Fruit fly (Drosophila melanogaster): ENCODE measurements around the gene CG6231.

The CG6231 gene

dm6 chr3R:19656455-19656854 lies 23.9 kb upstream of the CG6231 start:
- TF ChIP-seq Dif (GFP tag; optimal IDR thresholded peaks at IDR 0.05; ENCODE audit: partially characterized antibody) (peak; percentile 12), br (GFP tag; optimal IDR thresholded peaks at IDR 0.05) (no peak), sage (GFP tag; optimal IDR thresholded peaks at IDR 0.05) (no peak), Vsx2 (GFP tag; optimal IDR thresholded peaks at IDR 0.05; ENCODE audit: partially characterized antibody) (peak; percentile 60)

- TF ChIP-seq Rel (GFP tag; optimal IDR thresholded peaks at IDR 0.05) (no peak), Rel (tag; optimal IDR thresholded peaks at IDR 0.05) (no peak), jim (GFP tag; optimal IDR thresholded peaks at IDR 0.05) (no peak), foxo (GFP tag; optimal IDR thresholded peaks at IDR 0.05) (no peak), br (GFP tag; optimal IDR thresholded peaks at IDR 0.05) (no peak), Myc (optimal IDR thresholded peaks at IDR 0.05) (no peak), Vsx2 (GFP tag; optimal IDR thresholded peaks at IDR 0.05; ENCODE audit: partially characterized antibody) (no peak), Abd-B (GFP tag; optimal IDR thresholded peaks at IDR 0.05) (no peak), GATAd (GFP tag; optimal IDR thresholded peaks at IDR 0.05) (no peak), N (GFP tag; optimal IDR thresholded peaks at IDR 0.05) (no peak), ey (GFP tag; optimal IDR thresholded peaks at IDR 0.05) (no peak), sage (GFP tag; optimal IDR thresholded peaks at IDR 0.05) (no peak), Jra (GFP tag; optimal IDR thresholded peaks at IDR 0.05) (no peak), fru (GFP tag; optimal IDR thresholded peaks at IDR 0.05) (no peak), CG32264 (GFP tag; optimal IDR thresholded peaks at IDR 0.05) (no peak), woc (GFP tag; optimal IDR thresholded peaks at IDR 0.05) (no peak)
These were observed 18.2 kb upstream of the CG6231 start, which contains the start of gene CG31219 for dm6 chr3R:19650718-19651117. Gene CG31219, plus strand, starts transcription at chr3R:19651018.

dm6 chr3R:19648289-19648916 lies 15.9 kb upstream of the CG6231 start, which contains the start of the genes CG6195 and CG31220:
Gene CG6195, minus strand, starts transcription at chr3R:19648410.
Gene CG31220, plus strand, starts transcription at chr3R:19648487.
- peak; percentile 28 for TF ChIP-seq Hr83 (GFP tag; optimal IDR thresholded peaks at IDR 0.05; ENCODE audit: poor library complexity, severe bottlenecking)
- no peak for TF ChIP-seq Dif (GFP tag; optimal IDR thresholded peaks at IDR 0.05; ENCODE audit: partially characterized antibody)
- TF ChIP-seq foxo (GFP tag; optimal IDR thresholded peaks at IDR 0.05): peak in 1 of 2 experiments; percentile 32
- peak; percentile 49 for TF ChIP-seq br (GFP tag; optimal IDR thresholded peaks at IDR 0.05)
- TF ChIP-seq HLH106 (tag; optimal IDR thresholded peaks at IDR 0.05): peak; percentile 26
- no peak for TF ChIP-seq sage (GFP tag; optimal IDR thresholded peaks at IDR 0.05)
- no peak for TF ChIP-seq dmrt93B (GFP tag; optimal IDR thresholded peaks at IDR 0.05)
- peak; percentile 33 for TF ChIP-seq rgr (GFP tag; optimal IDR thresholded peaks at IDR 0.05)
- peak; percentile 2 for TF ChIP-seq fru (GFP tag; optimal IDR thresholded peaks at IDR 0.05)
- no peak for TF ChIP-seq jim (GFP tag; optimal IDR thresholded peaks at IDR 0.05)
- no peak for TF ChIP-seq Rel (GFP tag; optimal IDR thresholded peaks at IDR 0.05)
- TF ChIP-seq Rel (tag; optimal IDR thresholded peaks at IDR 0.05): no peak

- TF ChIP-seq Hr83 (GFP tag; optimal IDR thresholded peaks at IDR 0.05; ENCODE audit: poor library complexity, severe bottlenecking) (peak; percentile 42), HLH106 (tag; optimal IDR thresholded peaks at IDR 0.05) (peak; percentile 7), jim (GFP tag; optimal IDR thresholded peaks at IDR 0.05) (no peak)
These were observed 12.3 kb upstream of the CG6231 start, which contains the start of gene Nup58 for dm6 chr3R:19644901-19645204. Gene Nup58, plus strand, starts transcription at chr3R:19645026.

- TF ChIP-seq Hr78 (GFP tag; optimal IDR thresholded peaks at IDR 0.05) (no peak), HLH106 (tag; optimal IDR thresholded peaks at IDR 0.05) (peak; percentile 38), sage (GFP tag; optimal IDR thresholded peaks at IDR 0.05) (no peak), pan (optimal IDR thresholded peaks at IDR 0.05) (no peak), Rel (GFP tag; optimal IDR thresholded peaks at IDR 0.05) (no peak), Rel (tag; optimal IDR thresholded peaks at IDR 0.05) (peak; percentile 50), sv (GFP tag; optimal IDR thresholded peaks at IDR 0.05) (peak; percentile 49), woc (GFP tag; optimal IDR thresholded peaks at IDR 0.05) (peak; percentile 71), Myc (optimal IDR thresholded peaks at IDR 0.05) (peak; percentile 37), dmrt93B (GFP tag; optimal IDR thresholded peaks at IDR 0.05) (peak; percentile 3), CrebA (GFP tag; optimal IDR thresholded peaks at IDR 0.05; ENCODE audit: borderline replicate concordance) (no peak), psq (GFP tag; optimal IDR thresholded peaks at IDR 0.05) (no peak), CG9705 (GFP tag; optimal IDR thresholded peaks at IDR 0.05) (no peak), GATAd (GFP tag; optimal IDR thresholded peaks at IDR 0.05) (peak; percentile 6), ey (GFP tag; optimal IDR thresholded peaks at IDR 0.05) (no peak), Dif (GFP tag; optimal IDR thresholded peaks at IDR 0.05; ENCODE audit: partially characterized antibody) (peak; percentile 83), CG32264 (GFP tag; optimal IDR thresholded peaks at IDR 0.05) (no peak), usp (GFP tag; optimal IDR thresholded peaks at IDR 0.05) (no peak), Abd-B (GFP tag; optimal IDR thresholded peaks at IDR 0.05) (no peak), lola (GFP tag; optimal IDR thresholded peaks at IDR 0.05) (no peak), OdsH (GFP tag; optimal IDR thresholded peaks at IDR 0.05) (peak; percentile 2), rgr (GFP tag; optimal IDR thresholded peaks at IDR 0.05) (peak; percentile 59), Dfd (GFP tag; optimal IDR thresholded peaks at IDR 0.05) (no peak), Mio (GFP tag; optimal IDR thresholded peaks at IDR 0.05) (no peak), jim (GFP tag; optimal IDR thresholded peaks at IDR 0.05) (peak; percentile 56), br (GFP tag; optimal IDR thresholded peaks at IDR 0.05) (peak; percentile 41), fru (GFP tag; optimal IDR thresholded peaks at IDR 0.05) (peak; percentile 83), Vsx2 (GFP tag; optimal IDR thresholded peaks at IDR 0.05; ENCODE audit: partially characterized antibody) (peak; percentile 65), h (GFP tag; optimal IDR thresholded peaks at IDR 0.05) (peak; percentile 54), N (GFP tag; optimal IDR thresholded peaks at IDR 0.05) (no peak), Hr83 (GFP tag; optimal IDR thresholded peaks at IDR 0.05; ENCODE audit: poor library complexity, severe bottlenecking) (peak; percentile 81), Hnf4 (GFP tag; optimal IDR thresholded peaks at IDR 0.05) (no peak)
These were observed 11.8 kb upstream of the CG6231 start, which contains the start of gene Vha13 for dm6 chr3R:19644094-19644900. Gene Vha13, minus strand, starts transcription at chr3R:19644386.
